Worm (Caenorhabditis elegans): Measurements from ENCODE around the gene K03A1.4.

The K03A1.4 gene

DNA sequence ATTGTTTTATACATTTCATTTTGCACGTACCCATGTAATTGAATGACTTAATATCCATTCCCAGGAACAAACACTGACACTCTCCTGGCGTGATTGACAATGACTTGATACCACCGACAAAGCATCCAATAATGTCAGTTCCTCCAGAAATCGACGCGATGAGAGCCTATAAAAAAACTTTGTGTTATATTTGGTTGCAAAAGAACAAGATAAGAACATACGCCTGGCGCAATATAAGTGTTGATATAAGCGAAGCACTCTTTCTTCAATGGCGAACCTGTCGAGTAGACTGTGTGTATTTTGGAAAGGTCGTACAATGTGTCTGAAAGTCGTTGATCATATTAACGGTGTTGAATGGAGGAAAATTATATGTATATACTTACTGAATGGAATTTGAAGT is 4.6 kb upstream of the K03A1.4 start (continued):
- TF ChIP-seq gei-8 (GFP tag; optimal IDR thresholded peaks at IDR 0.05) = no peak

DNA sequence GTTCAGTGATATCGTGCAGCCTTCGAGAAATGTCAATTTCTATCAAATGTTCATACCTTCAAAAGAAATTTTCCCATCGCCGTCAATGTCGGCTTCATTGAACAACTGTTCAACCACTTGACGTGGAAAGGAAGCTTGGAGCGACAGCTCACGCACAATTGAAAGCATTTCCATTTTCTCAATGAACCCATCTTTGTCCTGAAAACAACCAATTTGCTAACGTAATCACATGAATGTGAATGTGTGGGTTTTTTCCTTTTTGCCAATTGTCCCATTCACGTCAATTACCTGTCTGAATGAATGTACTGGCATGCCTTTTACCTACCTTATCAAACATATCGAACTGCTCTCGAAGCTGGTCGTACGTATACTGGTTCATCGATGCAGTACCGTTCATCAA is 2.2 kb downstream of the K03A1.4 start:
- no peak for TF ChIP-seq zfp-2 (tag; optimal IDR thresholded peaks at IDR 0.05)
- no peak for TF ChIP-seq unc-39 (tag; optimal IDR thresholded peaks at IDR 0.05)
- TF ChIP-seq mes-2 (tag; optimal IDR thresholded peaks at IDR 0.05; ENCODE audit: poor library complexity, severe bottlenecking) = no peak
- no peak for TF ChIP-seq nhr-111 (GFP tag; optimal IDR thresholded peaks at IDR 0.05)
- TF ChIP-seq sdz-12 (GFP tag; optimal IDR thresholded peaks at IDR 0.05) = no peak
- TF ChIP-seq pha-4 (GFP tag; IDR thresholded peaks at IDR 0.05) = no peak
- TF ChIP-seq pha-4 (tag; optimal IDR thresholded peaks at IDR 0.05) = no peak
- no peak for TF ChIP-seq dpl-1 (GFP tag; optimal IDR thresholded peaks at IDR 0.05)
- TF ChIP-seq mdt-29 (GFP tag; IDR thresholded peaks at IDR 0.05) = no peak
- TF ChIP-seq spr-1 (tag; optimal IDR thresholded peaks at IDR 0.05) = no peak
- TF ChIP-seq ZK546.5 (tag; optimal IDR thresholded peaks at IDR 0.05) = no peak
- no peak for TF ChIP-seq egl-27 (tag; optimal IDR thresholded peaks at IDR 0.05)
- TF ChIP-seq lin-38 (GFP tag; IDR thresholded peaks at IDR 0.05) = 0 out of 2 replicates have a peak, but pooled peaks have one; percentile 16
- no peak for TF ChIP-seq pqm-1 (tag; optimal IDR thresholded peaks at IDR 0.05)
- no peak for TF ChIP-seq ces-1 (GFP tag; optimal IDR thresholded peaks at IDR 0.05)
- TF ChIP-seq hlh-11 (tag; optimal IDR thresholded peaks at IDR 0.05) = peak; percentile 51
- no peak for TF ChIP-seq nhr-77 (tag; optimal IDR thresholded peaks at IDR 0.05)
- no peak for TF ChIP-seq lin-39 (tag; optimal IDR thresholded peaks at IDR 0.05)
- TF ChIP-seq attf-4 (tag; optimal IDR thresholded peaks at IDR 0.05) = no peak
- no peak for TF ChIP-seq nhr-25 (tag; optimal IDR thresholded peaks at IDR 0.05; ENCODE audit: borderline replicate concordance, insufficient read depth)
- TF ChIP-seq nhr-48 (tag; optimal IDR thresholded peaks at IDR 0.05) = peak; percentile 17
- peak; percentile 25 for TF ChIP-seq dve-1 (tag; optimal IDR thresholded peaks at IDR 0.05; ENCODE audit: insufficient read depth)
- no peak for TF ChIP-seq jun-1 (tag; optimal IDR thresholded peaks at IDR 0.05)
- no peak for TF ChIP-seq lin-1 (GFP tag; IDR thresholded peaks at IDR 0.05)
- no peak for TF ChIP-seq aha-1 (tag)
- no peak for TF ChIP-seq hlh-30 (tag; optimal IDR thresholded peaks at IDR 0.05; ENCODE audit: insufficient read depth)
- no peak for TF ChIP-seq ceh-82 (tag; optimal IDR thresholded peaks at IDR 0.05)
- TF ChIP-seq nhr-28 (tag; optimal IDR thresholded peaks at IDR 0.05) = no peak
- no peak for TF ChIP-seq ceh-32 (tag; optimal IDR thresholded peaks at IDR 0.05; ENCODE audit: poor library complexity)
- no peak for TF ChIP-seq Y5F2A.4 (GFP tag; optimal IDR thresholded peaks at IDR 0.05)
- TF ChIP-seq T26A8.4 (GFP tag; IDR thresholded peaks at IDR 0.05) = no peak; the same call in 1 of the 2 replicates
- TF ChIP-seq ztf-11 (tag; optimal IDR thresholded peaks at IDR 0.05) = no peak
- no peak for TF ChIP-seq skn-1 (tag; optimal IDR thresholded peaks at IDR 0.05)
- TF ChIP-seq tag-97 (GFP tag; IDR thresholded peaks at IDR 0.05) = no peak
- TF ChIP-seq mep-1 (tag; optimal IDR thresholded peaks at IDR 0.05) = no peak
- no peak for TF ChIP-seq mdl-1 (tag; optimal IDR thresholded peaks at IDR 0.05)
- peak; percentile 84 for TF ChIP-seq tra-1 (GFP tag; IDR thresholded peaks at IDR 0.05)
- TF ChIP-seq dmd-8 (GFP tag; IDR thresholded peaks at IDR 0.05) = no peak
- TF ChIP-seq nhr-41 (GFP tag; IDR thresholded peaks at IDR 0.05) = 0 out of 2 replicates have a peak, but pooled peaks have one; percentile 6
- TF ChIP-seq gei-8 (GFP tag; optimal IDR thresholded peaks at IDR 0.05) = no peak
- TF ChIP-seq nhr-76 (tag; optimal IDR thresholded peaks at IDR 0.05) = no peak
- TF ChIP-seq snpc-4 (tag; optimal IDR thresholded peaks at IDR 0.05) = no peak
- no peak for TF ChIP-seq Y48G9A.11 (GFP tag; IDR thresholded peaks at IDR 0.05)
- no peak for TF ChIP-seq nhr-10 (tag; optimal IDR thresholded peaks at IDR 0.05)
- TF ChIP-seq F10B5.3 (tag; optimal IDR thresholded peaks at IDR 0.05) = no peak
- no peak for TF ChIP-seq madf-5 (GFP tag; IDR thresholded peaks at IDR 0.05)
- no peak for TF ChIP-seq nhr-6 (tag; optimal IDR thresholded peaks at IDR 0.05)
- no peak for TF ChIP-seq daf-8 (GFP tag; IDR thresholded peaks at IDR 0.05)
- no peak for TF ChIP-seq zip-2 (tag; optimal IDR thresholded peaks at IDR 0.05)
- TF ChIP-seq nhr-11 (tag; optimal IDR thresholded peaks at IDR 0.05) = no peak
- TF ChIP-seq lin-13 (GFP tag; optimal IDR thresholded peaks at IDR 0.05) = no peak
